Fruit fly (Drosophila melanogaster) whole organism, adult: Measurements from ENCODE around the gene CG33252.

Experiments
- CG11617 ChIP-seq: fragments of 200-800 bp; sonication (Bioruptor generic); optimal IDR thresholded peaks from 2 replicates; lab custom pipeline; 2017; ENCODE audit warnings: mild to moderate bottlenecking, missing biosample characterization, missing genetic modification reagents, missing genetic modification characterization
- CG12768 ChIP-seq: fragments of 200-800 bp; sonication (Bioruptor generic); optimal IDR thresholded peaks from 2 replicates; lab custom pipeline; 2017; ENCODE audit warnings: missing biosample characterization, missing genetic modification characterization, mild to moderate bottlenecking, moderate library complexity, missing genetic modification reagents
- CG14711 ChIP-seq: fragments of 200-800 bp; sonication (Bioruptor generic); optimal IDR thresholded peaks from 2 replicates; lab custom pipeline; 2018; ENCODE audit warnings: missing biosample characterization, mild to moderate bottlenecking, missing genetic modification characterization, moderate library complexity
- CG1620 ChIP-seq: fragments of 200-800 bp; sonication (Bioruptor generic); optimal IDR thresholded peaks from 2 replicates; lab custom pipeline; 2016; ENCODE audit warnings: missing biosample characterization, missing genetic modification characterization
- CG33017 ChIP-seq: fragments of 200-800 bp; sonication (Bioruptor generic); optimal IDR thresholded peaks from 2 replicates; lab custom pipeline; 2018; ENCODE audit warnings: missing biosample characterization, mild to moderate bottlenecking, missing genetic modification characterization, moderate library complexity
- CG5204 ChIP-seq: fragments of 200-800 bp; sonication (Bioruptor generic); optimal IDR thresholded peaks from 2 replicates; lab custom pipeline; 2016; ENCODE audit warnings: missing biosample characterization, missing genetic modification characterization
- CG7045 ChIP-seq: fragments of 200-800 bp; sonication (Bioruptor generic); optimal IDR thresholded peaks from 2 replicates; lab custom pipeline; 2017; ENCODE audit warnings: missing biosample characterization, mild to moderate bottlenecking, missing genetic modification characterization
- CG7101 ChIP-seq: fragments of 200-800 bp; sonication (Bioruptor generic); optimal IDR thresholded peaks from 2 replicates; lab custom pipeline; 2018; ENCODE audit warnings: missing biosample characterization, mild to moderate bottlenecking, missing genetic modification characterization, moderate library complexity
- Clk ChIP-seq: fragments of 200-800 bp; sonication (Bioruptor generic); optimal IDR thresholded peaks from 2 replicates; lab custom pipeline; 2017; ENCODE audit warnings: missing biosample characterization, missing genetic modification characterization
- Crg-1 ChIP-seq: fragments of 200-800 bp; sonication (Bioruptor generic); optimal IDR thresholded peaks from 2 replicates; lab custom pipeline; 2016; ENCODE audit warnings: missing biosample characterization, missing genetic modification characterization
- Hr96 ChIP-seq: fragments of 200-800 bp; sonication (Bioruptor generic); optimal IDR thresholded peaks from 2 replicates; lab custom pipeline; 2016; ENCODE audit warnings: missing biosample characterization, missing genetic modification characterization
- Mnt ChIP-seq: fragments of 200-800 bp; sonication (Bioruptor generic); optimal IDR thresholded peaks from 2 replicates; lab custom pipeline; 2016; ENCODE audit warnings: missing biosample characterization, mild to moderate bottlenecking, missing genetic modification characterization
- bab1 ChIP-seq: fragments of 200-800 bp; sonication (Bioruptor generic); optimal IDR thresholded peaks from 3 replicates; lab custom pipeline; 2019; ENCODE audit warnings: missing biosample characterization, mild to moderate bottlenecking, missing genetic modification characterization, moderate library complexity
- cic ChIP-seq: fragments of 200-800 bp; sonication (Bioruptor generic); optimal IDR thresholded peaks from 2 replicates; lab custom pipeline; 2017; ENCODE audit warnings: missing biosample characterization, mild to moderate bottlenecking, missing genetic modification characterization, moderate library complexity
- cnc ChIP-seq, 2 experiments: fragments of >200 bp; optimal IDR thresholded peaks; 2 replicates each; lab custom pipeline; 2017
- kay ChIP-seq: fragments of 200-800 bp; sonication (Bioruptor generic); peaks from one replicate; lab custom pipeline; 2016; ENCODE audit warnings: missing biosample characterization, missing genetic modification characterization, borderline replicate concordance
- ovo ChIP-seq: fragments of 200-800 bp; sonication (Bioruptor generic); optimal IDR thresholded peaks from 2 replicates; lab custom pipeline; 2016; ENCODE audit warnings: missing biosample characterization, missing genetic modification characterization
- pad ChIP-seq: fragments of 200-800 bp; sonication (Bioruptor generic); optimal IDR thresholded peaks from 3 replicates; lab custom pipeline; 2017; ENCODE audit warnings: missing biosample characterization, missing genetic modification characterization, mild to moderate bottlenecking, moderate library complexity, missing genetic modification reagents
- tj ChIP-seq: fragments of 200-800 bp; sonication (Bioruptor generic); optimal IDR thresholded peaks from 3 replicates; lab custom pipeline; 2017; ENCODE audit warnings: missing biosample characterization, mild to moderate bottlenecking, missing genetic modification characterization, moderate library complexity
- toe ChIP-seq: fragments of 200-800 bp; sonication (Bioruptor generic); optimal IDR thresholded peaks from 2 replicates; lab custom pipeline; 2016; ENCODE audit warnings: missing biosample characterization, missing genetic modification characterization

CG33252 gene

DNA sequence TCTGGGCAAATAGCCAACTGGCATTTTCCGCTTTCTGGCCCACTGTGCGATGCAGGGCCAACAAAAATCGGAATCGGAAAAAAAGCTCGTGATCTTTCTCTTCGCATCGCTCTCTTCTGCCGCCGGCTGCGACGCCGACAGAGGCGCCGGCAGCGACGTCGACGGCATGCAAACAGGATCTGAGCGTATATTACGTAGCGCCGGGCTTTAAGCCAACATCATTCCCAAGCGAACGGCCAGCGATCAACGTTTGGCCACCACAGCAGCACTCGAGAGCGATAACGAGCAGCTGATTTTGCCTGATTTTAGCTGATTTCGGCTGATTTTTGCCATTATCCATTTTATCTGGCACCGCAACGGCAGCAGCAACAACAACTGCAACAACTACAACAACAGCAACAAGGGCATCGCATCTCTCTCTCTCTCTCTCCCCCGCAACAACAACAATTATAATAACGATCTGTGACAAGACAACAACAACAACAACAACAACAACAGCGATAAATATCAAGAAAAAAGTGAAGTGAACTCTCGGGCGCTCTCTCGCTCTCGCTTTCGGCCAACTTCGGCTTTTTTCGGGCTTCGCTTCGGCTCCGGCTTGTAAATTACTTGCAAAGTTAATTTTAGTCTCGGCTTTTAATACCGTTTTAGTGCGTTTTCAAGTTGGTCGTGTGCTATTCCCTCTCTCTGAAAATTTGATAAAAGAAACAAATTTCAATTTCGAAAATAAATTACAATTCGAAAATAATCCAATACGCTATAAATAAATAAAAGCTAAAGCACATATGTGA lies 16.2 kb upstream of the CG33252 start, which contains the start of gene CG4928:
Gene CG4928, plus strand, starts transcription at position 216 of the 791 bp plus-strand sequence.
- TF ChIP-seq CG1620 (GFP tag; lab: Kevin White, UChicago), result no peak
- no peak for TF ChIP-seq CG11617 (GFP tag; lab: Kevin White, UChicago)
- TF ChIP-seq CG7101 (tag; lab: Kevin White, UChicago), result no peak
- TF ChIP-seq cic (GFP tag; lab: Kevin White, UChicago), result no peak
- TF ChIP-seq tj (GFP tag; lab: Kevin White, UChicago), result peak; percentile 35
- no peak for TF ChIP-seq CG14711 (tag; lab: Kevin White, UChicago)
- TF ChIP-seq CG12768, result no peak
- TF ChIP-seq CG7045 (GFP tag; lab: Kevin White, UChicago), result no peak
- TF ChIP-seq ovo (GFP tag; lab: Kevin White, UChicago), result peak; percentile 9

DNA sequence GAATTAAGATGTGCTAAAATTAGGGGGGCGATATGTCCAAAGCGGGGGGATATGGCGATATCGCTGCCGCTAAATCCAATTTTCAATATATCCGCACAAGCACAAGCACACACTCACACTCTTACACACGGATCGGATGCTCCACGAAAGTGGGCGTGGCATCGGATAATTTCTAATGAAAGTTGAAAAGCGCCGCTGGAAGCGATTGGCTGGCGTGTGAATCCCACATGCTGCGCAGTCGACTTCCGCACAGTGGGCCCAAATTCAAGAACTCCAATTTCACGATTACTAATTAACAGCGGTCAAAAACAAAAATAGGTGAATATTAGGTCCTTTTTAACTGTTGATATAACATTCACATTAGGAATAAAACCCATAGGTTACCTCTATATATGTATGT lies 15.0 kb upstream of the CG33252 start:
- TF ChIP-seq Mnt (GFP tag; lab: Kevin White, UChicago), result no peak
- TF ChIP-seq CG12768, result no peak
- no peak for TF ChIP-seq kay (GFP tag; lab: Kevin White, UChicago)
- no peak for TF ChIP-seq Hr96 (GFP tag; lab: Kevin White, UChicago)
- TF ChIP-seq CG14711 (tag; lab: Kevin White, UChicago), result no peak
- no peak for TF ChIP-seq CG7045 (GFP tag; lab: Kevin White, UChicago)
- TF ChIP-seq tj (GFP tag; lab: Kevin White, UChicago), result no peak
- TF ChIP-seq cic (GFP tag; lab: Kevin White, UChicago), result no peak
- TF ChIP-seq cnc (optimal IDR thresholded peaks at IDR 0.05; lab: Kevin White, UChicago), result no peak

DNA sequence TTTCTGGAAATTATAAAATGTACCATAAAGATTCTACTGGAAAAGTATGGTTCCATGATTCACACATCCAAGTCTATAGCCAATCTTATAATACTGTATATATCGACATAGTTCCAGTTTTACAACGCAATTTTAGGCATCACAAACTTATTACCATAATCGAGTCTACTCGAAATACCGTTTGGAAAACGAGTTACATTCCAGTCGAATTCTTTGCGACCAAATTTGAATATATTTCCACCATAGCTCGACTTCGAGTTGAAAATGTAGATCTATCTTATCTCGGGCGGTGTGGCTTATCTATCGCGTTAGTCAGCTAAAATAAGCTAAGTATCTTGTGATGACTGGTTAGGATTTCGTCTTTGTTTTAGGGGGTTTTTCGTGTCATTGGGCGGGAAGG lies 12.9 kb upstream of the CG33252 start:
- no peak for TF ChIP-seq Hr96 (GFP tag; lab: Kevin White, UChicago)
- no peak for TF ChIP-seq ovo (GFP tag; lab: Kevin White, UChicago)
- TF ChIP-seq CG7045 (GFP tag; lab: Kevin White, UChicago), result no peak
- TF ChIP-seq CG5204 (GFP tag; lab: Kevin White, UChicago), result no peak
- TF ChIP-seq Clk, result no peak
- no peak for TF ChIP-seq tj (GFP tag; lab: Kevin White, UChicago)
- TF ChIP-seq CG1620 (GFP tag; lab: Kevin White, UChicago), result no peak
- no peak for TF ChIP-seq Crg-1
- no peak for TF ChIP-seq Mnt (GFP tag; lab: Kevin White, UChicago)
- no peak for TF ChIP-seq CG7101 (tag; lab: Kevin White, UChicago)
- no peak for TF ChIP-seq toe
- TF ChIP-seq kay (GFP tag; lab: Kevin White, UChicago), result no peak
- no peak for TF ChIP-seq pad (GFP tag; lab: Kevin White, UChicago)
- TF ChIP-seq CG14711 (tag; lab: Kevin White, UChicago), result no peak

DNA sequence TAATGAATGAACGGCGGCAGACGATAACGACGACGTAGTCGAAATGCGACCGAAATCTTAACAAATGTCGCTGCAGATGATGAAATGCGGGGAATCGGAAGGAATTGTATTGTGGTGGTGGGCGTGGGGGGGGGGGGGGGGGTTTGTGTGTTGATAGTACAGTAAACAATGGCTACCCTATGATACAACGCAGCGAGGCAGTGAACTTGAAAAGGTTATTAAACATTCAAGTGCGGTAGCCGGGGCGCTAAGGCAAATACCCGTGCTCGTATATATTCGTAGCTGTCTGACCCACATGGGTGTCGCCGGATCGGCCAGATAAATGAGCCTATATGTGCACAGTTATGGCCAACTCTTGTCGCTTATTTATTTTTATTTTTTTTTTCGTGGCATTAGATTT lies 12.3 kb upstream of the CG33252 start:
- no peak for TF ChIP-seq toe
- no peak for TF ChIP-seq CG11617 (GFP tag; lab: Kevin White, UChicago)
- TF ChIP-seq ovo (GFP tag; lab: Kevin White, UChicago), result no peak
- no peak for TF ChIP-seq bab1 (GFP tag; lab: Kevin White, UChicago)
- TF ChIP-seq pad (GFP tag; lab: Kevin White, UChicago), result no peak
- TF ChIP-seq CG14711 (tag; lab: Kevin White, UChicago), result no peak
- TF ChIP-seq tj (GFP tag; lab: Kevin White, UChicago), result no peak
- TF ChIP-seq cnc (optimal IDR thresholded peaks at IDR 0.05; lab: Kevin White, UChicago), result no peak
- no peak for TF ChIP-seq Hr96 (GFP tag; lab: Kevin White, UChicago)
- TF ChIP-seq CG1620 (GFP tag; lab: Kevin White, UChicago), result no peak
- TF ChIP-seq Clk, result no peak
- no peak for TF ChIP-seq CG7101 (tag; lab: Kevin White, UChicago)
- no peak for TF ChIP-seq Mnt (GFP tag; lab: Kevin White, UChicago)
- TF ChIP-seq CG7045 (GFP tag; lab: Kevin White, UChicago), result no peak

DNA sequence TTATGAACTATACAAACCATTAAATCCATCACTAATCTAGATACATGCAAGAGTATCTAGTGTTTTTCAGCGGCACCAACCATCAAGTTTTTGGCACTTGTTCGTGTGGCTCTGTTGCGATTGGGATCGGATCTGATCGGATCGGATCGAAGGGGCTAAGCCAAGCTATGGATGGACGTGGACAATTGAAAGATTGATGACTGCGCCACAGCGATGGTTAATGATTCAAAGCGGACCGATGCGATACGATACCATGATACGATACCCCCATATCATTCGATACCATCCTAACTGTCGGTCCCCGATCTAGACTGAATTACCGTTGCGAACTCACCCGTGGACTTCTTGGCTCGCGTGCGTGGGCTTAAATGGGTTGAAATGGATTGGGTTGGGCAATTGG lies 10.7 kb upstream of the CG33252 start:
- no peak for TF ChIP-seq CG7045 (GFP tag; lab: Kevin White, UChicago)
- TF ChIP-seq CG12768, result no peak
- TF ChIP-seq Hr96 (GFP tag; lab: Kevin White, UChicago), result no peak

DNA sequence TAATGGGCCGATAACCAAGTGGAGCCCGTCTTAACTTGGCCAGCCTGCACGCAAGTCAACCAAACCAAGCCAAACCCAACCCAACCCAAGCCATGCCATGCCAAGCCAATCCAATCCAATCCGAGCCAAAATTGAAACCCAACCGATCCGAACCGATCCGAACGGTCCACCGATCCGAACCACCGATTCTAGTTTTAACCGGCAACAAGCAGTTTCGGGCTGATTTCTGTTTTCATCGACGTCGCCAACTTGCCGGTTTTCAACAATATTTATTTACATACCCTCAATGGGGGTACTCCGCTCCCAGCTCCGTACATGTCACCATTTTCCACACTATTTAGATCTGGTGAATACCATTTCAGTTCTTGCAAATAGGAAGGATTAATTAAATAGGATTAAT lies 10.0 kb upstream of the CG33252 start:
- TF ChIP-seq ovo (GFP tag; lab: Kevin White, UChicago), result no peak

DNA sequence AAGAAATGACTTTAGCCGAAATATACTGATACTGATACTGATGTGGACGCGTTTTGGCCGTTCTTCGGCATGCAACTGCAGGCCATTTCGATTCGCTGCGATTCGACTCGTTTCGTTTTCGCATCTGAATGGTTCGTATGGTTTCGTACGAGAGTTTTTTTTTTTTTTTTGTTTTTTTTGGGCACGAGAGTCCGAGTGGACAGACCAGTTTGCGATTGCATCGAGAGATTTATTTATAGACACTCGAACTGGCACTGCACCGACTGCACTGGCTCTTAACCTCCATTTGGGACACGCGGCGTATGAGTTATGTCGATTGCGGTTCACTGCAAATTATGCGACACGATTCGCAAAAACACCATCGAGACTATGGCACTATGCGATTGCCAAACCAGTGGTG lies 9.1 kb upstream of the CG33252 start:
- no peak for TF ChIP-seq CG33017
- no peak for TF ChIP-seq CG1620 (GFP tag; lab: Kevin White, UChicago)
- TF ChIP-seq Mnt (GFP tag; lab: Kevin White, UChicago), result no peak
- TF ChIP-seq bab1 (GFP tag; lab: Kevin White, UChicago), result no peak
